Worm (Caenorhabditis elegans) whole organism, young adult: Measurements from ENCODE around the gene cut-4.

Source experiments
- Y79H2A.3 ChIP-seq: fragments of 200-800 bp; sonication (Bioruptor generic); conservative IDR thresholded peaks from 2 replicates; pipeline ENCODE4 v1.3.6; 2022; ENCODE audit warnings: missing genetic modification reagents, missing genetic modification characterization, missing compliant biosample characterization
- mel-28 ChIP-seq: sonication (generic microtip); optimal IDR thresholded peaks from 2 replicates; lab custom pipeline; 2016; ENCODE audit warnings: borderline replicate concordance, mild to moderate bottlenecking, missing genetic modification characterization, missing compliant biosample characterization
- pha-4 ChIP-seq: fragments of 150-350 bp; sonication (generic microtip); optimal IDR thresholded peaks from 2 replicates; lab custom pipeline; 2014; ENCODE audit warnings: missing biosample characterization, missing genetic modification reagents, missing genetic modification characterization
- xnd-1 ChIP-seq: sonication (generic microtip); optimal IDR thresholded peaks from 2 replicates; lab custom pipeline; 2016; ENCODE audit warnings: missing genotype, missing genetic modification reagents, missing genetic modification characterization, missing compliant biosample characterization

DNA sequence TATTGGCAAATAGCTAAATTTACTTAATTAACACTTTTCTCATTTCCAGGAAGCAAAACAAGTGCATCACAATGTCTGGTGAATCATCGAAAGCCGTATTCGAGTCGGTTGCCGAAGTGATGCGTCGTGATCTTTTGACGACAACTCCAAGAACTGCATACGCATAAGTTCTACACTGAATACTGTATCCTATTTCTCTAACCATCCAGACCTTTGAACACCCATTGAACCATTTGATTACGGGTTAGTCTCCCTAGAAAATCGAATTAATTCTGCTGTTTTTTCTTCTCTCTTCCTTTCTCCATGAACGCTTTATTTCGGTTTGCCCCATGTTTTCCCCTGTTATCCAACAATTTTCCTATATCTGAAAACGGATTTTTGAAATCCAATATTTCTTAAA, 13.8 kb downstream of the cut-4 start, which contains the start of gene lin-56:
- TF ChIP-seq mel-28 (tag; lab: Kevin White, UChicago) (no peak), Y79H2A.3 (GFP tag; lab: Robert Waterston, UW) (no peak), pha-4 (tag; lab: Kevin White, UChicago) (no peak), xnd-1 (tag; lab: Kevin White, UChicago) (no peak)
